Worm (Caenorhabditis elegans): Measurements from ENCODE around the gene sap-140.

ce11 chrIII:7550979-7551378, 51.4 kb downstream of the sap-140 start:
- TF ChIP-seq unc-42 (tag; optimal IDR thresholded peaks at IDR 0.05) (no peak), dve-1 (tag; optimal IDR thresholded peaks at IDR 0.05) (no peak)
